Worm (Caenorhabditis elegans) whole organism, L3 larva: ENCODE data around the gene sri-19.

Source experiments
- aly-2 ChIP-seq: fragments of 150-350 bp; optimal IDR thresholded peaks from 2 replicates; lab custom pipeline; 2014; ENCODE audit warnings: missing biosample characterization, missing genetic modification characterization
- ama-1 ChIP-seq: fragments of 150-350 bp; optimal IDR thresholded peaks from 2 replicates; lab custom pipeline; 2018
- ceh-16 ChIP-seq: sonication (generic microtip); optimal IDR thresholded peaks from 2 replicates; lab custom pipeline; 2017; ENCODE audit warnings: missing biosample characterization, missing genetic modification characterization
- ceh-28 ChIP-seq: fragments of 150-350 bp; optimal IDR thresholded peaks from 2 replicates; lab custom pipeline; 2014; ENCODE audit warnings: missing biosample characterization, missing genetic modification reagents, missing genetic modification characterization
- ceh-82 ChIP-seq: fragments of 150-350 bp; optimal IDR thresholded peaks from 2 replicates; lab custom pipeline; 2014; ENCODE audit warnings: missing biosample characterization, missing genetic modification characterization
- ceh-9 ChIP-seq: sonication (generic microtip); optimal IDR thresholded peaks from 2 replicates; lab custom pipeline; 2018; ENCODE audit warnings: missing biosample characterization, missing genetic modification characterization
- daf-12 ChIP-seq: fragments of 150-350 bp; optimal IDR thresholded peaks from 2 replicates; lab custom pipeline; 2014; ENCODE audit warnings: missing biosample characterization, missing genetic modification reagents, missing genetic modification characterization
- elt-1 ChIP-seq: fragments of 150-350 bp; optimal IDR thresholded peaks from 2 replicates; lab custom pipeline; 2014; ENCODE audit warnings: missing biosample characterization, missing genetic modification characterization
- elt-2 ChIP-seq: sonication (generic microtip); optimal IDR thresholded peaks from 2 replicates; lab custom pipeline; 2016; ENCODE audit warnings: missing genetic modification reagents, mild to moderate bottlenecking, missing genetic modification characterization, missing compliant biosample characterization
- elt-3 ChIP-seq, 3 experiments: fragments of 150-350 bp in 1 of 3; sonication (generic microtip) in 2 of 3; optimal IDR thresholded peaks; 2 replicates in 2 of 3; 4 replicates in 1 of 3; lab custom pipeline; 2014 to 2017; ENCODE audit warnings: missing biosample characterization in 3 of 3, missing genetic modification characterization in 3 of 3
- eor-1 ChIP-seq, 2 experiments: fragments of 150-350 bp; optimal IDR thresholded peaks; 2 replicates each; lab custom pipeline; 2014 to 2018; ENCODE audit warnings: missing biosample characterization in 2 of 2, missing genetic modification characterization in 2 of 2
- fkh-2 ChIP-seq: fragments of 150-350 bp; optimal IDR thresholded peaks from 2 replicates; lab custom pipeline; 2014; ENCODE audit warnings: missing biosample characterization, missing genetic modification reagents, missing genetic modification characterization
- fos-1 ChIP-seq: fragments of 150-350 bp; optimal IDR thresholded peaks from 2 replicates; lab custom pipeline; 2014; ENCODE audit warnings: missing biosample characterization, missing genetic modification characterization
- jun-1 ChIP-seq: fragments of 150-350 bp; optimal IDR thresholded peaks from 2 replicates; lab custom pipeline; 2014; ENCODE audit warnings: missing biosample characterization, missing genetic modification reagents, missing genetic modification characterization
- lin-39 ChIP-seq: fragments of 150-350 bp; optimal IDR thresholded peaks from 2 replicates; lab custom pipeline; 2018; ENCODE audit warnings: missing biosample characterization, missing genetic modification reagents, missing genetic modification characterization
- lsy-12 ChIP-seq: sonication (generic microtip); optimal IDR thresholded peaks from 2 replicates; lab custom pipeline; 2016; ENCODE audit warnings: mild to moderate bottlenecking, missing genetic modification characterization, missing compliant biosample characterization
- mdl-1 ChIP-seq: fragments of 150-350 bp; optimal IDR thresholded peaks from 2 replicates; lab custom pipeline; 2014; ENCODE audit warnings: missing biosample characterization, missing genetic modification characterization
- mml-1 ChIP-seq: fragments of 150-350 bp; sonication (generic microtip); optimal IDR thresholded peaks from 3 replicates; lab custom pipeline; 2014; ENCODE audit warnings: missing biosample characterization, missing genetic modification characterization
- nfya-1 ChIP-seq: sonication (generic microtip); optimal IDR thresholded peaks from 2 replicates; lab custom pipeline; 2017; ENCODE audit warnings: missing genetic modification characterization, mild to moderate bottlenecking, missing compliant biosample characterization, antibody characterized with exemption, moderate library complexity; ENCODE audit not compliant: insufficient read depth
- nhr-11 ChIP-seq: fragments of 150-350 bp; optimal IDR thresholded peaks from 2 replicates; lab custom pipeline; 2014; ENCODE audit warnings: missing biosample characterization, missing genetic modification characterization
- nhr-12 ChIP-seq: fragments of 150-350 bp; optimal IDR thresholded peaks from 2 replicates; lab custom pipeline; 2014; ENCODE audit warnings: missing biosample characterization, missing genetic modification characterization
- nhr-23 ChIP-seq: fragments of 150-350 bp; optimal IDR thresholded peaks from 2 replicates; lab custom pipeline; 2014; ENCODE audit warnings: missing biosample characterization, missing genetic modification reagents, missing genetic modification characterization
- nhr-237 ChIP-seq: fragments of 150-350 bp; optimal IDR thresholded peaks from 2 replicates; lab custom pipeline; 2014; ENCODE audit warnings: missing biosample characterization, missing genetic modification characterization
- nhr-25 ChIP-seq: sonication (generic microtip); optimal IDR thresholded peaks from 2 replicates; lab custom pipeline; 2017; ENCODE audit warnings: missing biosample characterization, missing genetic modification characterization
- nhr-28 ChIP-seq: fragments of 150-350 bp; optimal IDR thresholded peaks from 2 replicates; lab custom pipeline; 2014; ENCODE audit warnings: missing biosample characterization, missing genetic modification characterization
- nhr-43 ChIP-seq: sonication (generic microtip); optimal IDR thresholded peaks from 2 replicates; lab custom pipeline; 2016; ENCODE audit warnings: mild to moderate bottlenecking, missing genetic modification characterization, missing compliant biosample characterization; ENCODE audit not compliant: poor library complexity, severe bottlenecking
- nhr-67 ChIP-seq: fragments of 150-350 bp; optimal IDR thresholded peaks from 2 replicates; lab custom pipeline; 2014; ENCODE audit warnings: missing biosample characterization, missing genetic modification characterization
- pha-4 ChIP-seq: fragments of 150-350 bp; optimal IDR thresholded peaks from 2 replicates; lab custom pipeline; 2014; ENCODE audit warnings: missing biosample characterization, missing genetic modification reagents, missing genetic modification characterization
- pqm-1 ChIP-seq: fragments of 150-350 bp; optimal IDR thresholded peaks from 2 replicates; lab custom pipeline; 2017; ENCODE audit warnings: missing biosample characterization, missing genetic modification characterization, inconsistent platforms
- sea-2 ChIP-seq: fragments of 150-350 bp; sonication (generic microtip); optimal IDR thresholded peaks from 4 replicates; lab custom pipeline; 2014; ENCODE audit warnings: missing biosample characterization, missing genetic modification reagents, missing genetic modification characterization
- tbx-2 ChIP-seq: sonication (generic microtip); optimal IDR thresholded peaks from 2 replicates; lab custom pipeline; 2016; ENCODE audit warnings: mild to moderate bottlenecking, missing genetic modification characterization, missing compliant biosample characterization
- unc-39 ChIP-seq: sonication (generic microtip); optimal IDR thresholded peaks from 4 replicates; lab custom pipeline; 2017; ENCODE audit warnings: missing biosample characterization, missing genetic modification characterization
- unc-62 ChIP-seq: fragments of 150-350 bp; sonication (generic microtip); optimal IDR thresholded peaks from 4 replicates; lab custom pipeline; 2014; ENCODE audit warnings: missing biosample characterization, missing genetic modification reagents, missing genetic modification characterization
- ztf-4 ChIP-seq: fragments of 150-350 bp; optimal IDR thresholded peaks from 2 replicates; lab custom pipeline; 2014; ENCODE audit warnings: missing biosample characterization, missing genetic modification characterization

sri-19 gene

ce11 chrIV:10958230-10958588, at the start of gene sri-19:
Gene sri-19, plus strand, starts transcription at chrIV:10958372.
- TF ChIP-seq eor-1 (tag; optimal IDR thresholded peaks at IDR 0.05; lab: Kevin White, UChicago) (no peak), lin-39 (tag; lab: Kevin White, UChicago) (no peak), mdl-1 (tag; lab: Kevin White, UChicago) (no peak), nhr-12 (tag; lab: Kevin White, UChicago) (no peak), fkh-2 (tag; lab: Kevin White, UChicago) (no peak), pqm-1 (tag; lab: Kevin White, UChicago) (no peak), ceh-16 (no peak), nhr-28 (no peak), jun-1 (no peak), aly-2 (tag; lab: Kevin White, UChicago) (no peak), elt-1 (tag; lab: Kevin White, UChicago) (no peak), ceh-82 (tag; lab: Kevin White, UChicago) (no peak), elt-2 (tag; lab: Kevin White, UChicago) (no peak), mml-1 (tag; lab: Kevin White, UChicago) (no peak), nhr-11 (tag; lab: Kevin White, UChicago) (no peak)

- TF ChIP-seq lsy-12, result no peak
- TF ChIP-seq, all 47 proteins: peak for 0
Observed at ce11 chrIV:10909206-10909605, 49.0 kb upstream of the sri-19 start, which contains the start of gene ZK596.2. Gene ZK596.2, minus strand, starts transcription at chrIV:10909306.

ce11 chrIV:10909708-10910107, 48.5 kb upstream of the sri-19 start, which contains the start of gene pyk-2:
Gene pyk-2, plus strand, starts transcription at chrIV:10909913.
- TF ChIP-seq elt-2 (tag; lab: Kevin White, UChicago) (peak; percentile 79), nhr-23 (tag; lab: Kevin White, UChicago) (no peak), pqm-1 (tag; lab: Kevin White, UChicago) (peak; percentile 67)

- TF ChIP-seq lin-39 (tag; lab: Kevin White, UChicago), result no peak
- TF ChIP-seq elt-2 (tag; lab: Kevin White, UChicago), result peak; percentile 40
Observed at ce11 chrIV:10913081-10913480, 45.1 kb upstream of the sri-19 start, which contains the start of gene ZK593.2. Gene ZK593.2, plus strand, starts transcription at chrIV:10913381.

- TF ChIP-seq pqm-1 (tag; lab: Kevin White, UChicago) (peak; percentile 5), fkh-2 (tag; lab: Kevin White, UChicago) (no peak), eor-1 (tag; optimal IDR thresholded peaks at IDR 0.05; lab: Kevin White, UChicago) (no peak), elt-3 (tag; optimal IDR thresholded peaks at IDR 0.05; lab: Kevin White, UChicago) (no peak), unc-39 (tag; lab: Kevin White, UChicago) (no peak)
- TF ChIP-seq, all 47 proteins: peak for 1
Observed at ce11 chrIV:10915388-10915787, 42.8 kb upstream of the sri-19 start, which contains the start of gene ZK593.3. Gene ZK593.3, plus strand, starts transcription at chrIV:10915688.

ce11 chrIV:10916134-10916533, 42.0 kb upstream of the sri-19 start:
- TF ChIP-seq elt-3 (tag; optimal IDR thresholded peaks at IDR 0.05; lab: Kevin White, UChicago) (no peak), elt-1 (tag; lab: Kevin White, UChicago) (peak; percentile 91), nhr-23 (tag; lab: Kevin White, UChicago) (peak; percentile 60), nhr-25 (tag; lab: Kevin White, UChicago) (peak; percentile 47)
- TF ChIP-seq, all 47 proteins: peak for 3

ce11 chrIV:10918877-10919560, 39.2 kb upstream of the sri-19 start:
- TF ChIP-seq lin-39 (tag; lab: Kevin White, UChicago), result peak; percentile 78
- no peak for TF ChIP-seq sea-2
- TF ChIP-seq nhr-237, result no peak
- TF ChIP-seq elt-1 (tag; lab: Kevin White, UChicago), result peak; percentile 66
- peak; percentile 40 for TF ChIP-seq lsy-12
- no peak for TF ChIP-seq nhr-28
- peak; percentile 20 for TF ChIP-seq pqm-1 (tag; lab: Kevin White, UChicago)
- TF ChIP-seq nhr-43 (tag; lab: Kevin White, UChicago), result peak; percentile 2
- TF ChIP-seq nhr-25 (tag; lab: Kevin White, UChicago), result peak; percentile 81
- TF ChIP-seq daf-12 (tag; lab: Kevin White, UChicago), result no peak
- TF ChIP-seq nhr-67 (tag; lab: Kevin White, UChicago), result no peak
- TF ChIP-seq unc-39 (tag; lab: Kevin White, UChicago), result no peak
- no peak for TF ChIP-seq ztf-4
- TF ChIP-seq nhr-12 (tag; lab: Kevin White, UChicago), result no peak
- peak; percentile 73 for TF ChIP-seq pha-4 (tag; lab: Kevin White, UChicago)
- peak; percentile 51 for TF ChIP-seq nhr-11 (tag; lab: Kevin White, UChicago)
- no peak for TF ChIP-seq elt-3 (tag; optimal IDR thresholded peaks at IDR 0.05; lab: Kevin White, UChicago)
- peak; percentile 83 for TF ChIP-seq nfya-1 (tag; lab: Kevin White, UChicago)
- no peak for TF ChIP-seq fos-1 (tag; lab: Kevin White, UChicago)
- no peak for TF ChIP-seq unc-62 (GFP tag; lab: Kevin White, UChicago)
- TF ChIP-seq nhr-23 (tag; lab: Kevin White, UChicago), result peak; percentile 56
- TF ChIP-seq tbx-2, result no peak
- TF ChIP-seq elt-2 (tag; lab: Kevin White, UChicago), result peak; percentile 72
- no peak for TF ChIP-seq jun-1
- TF ChIP-seq mml-1 (tag; lab: Kevin White, UChicago), result no peak
- no peak for TF ChIP-seq ceh-82 (tag; lab: Kevin White, UChicago)
- peak; percentile 8 for TF ChIP-seq ceh-28 (tag; lab: Kevin White, UChicago)
- TF ChIP-seq ceh-9 (tag; lab: Kevin White, UChicago), result no peak
- TF ChIP-seq mdl-1 (tag; lab: Kevin White, UChicago), result peak; percentile 65
- TF ChIP-seq aly-2 (tag; lab: Kevin White, UChicago), result no peak
- peak; percentile 60 for TF ChIP-seq ama-1 (lab: Kevin White, UChicago)
- no peak for TF ChIP-seq eor-1 (tag; optimal IDR thresholded peaks at IDR 0.05; lab: Kevin White, UChicago)
